Worm (Caenorhabditis elegans) whole organism, early embryonic: ENCODE results near the gene Y22D7AL.15.

Experiments used
- B0310.2 ChIP-seq: sonication (generic microtip); optimal IDR thresholded peaks from 2 replicates; lab custom pipeline; 2016; ENCODE audit warnings: mild to moderate bottlenecking, missing genetic modification characterization, missing compliant biosample characterization
- F13C5.2 ChIP-seq: sonication (generic microtip); optimal IDR thresholded peaks from 2 replicates; lab custom pipeline; 2017; ENCODE audit warnings: mild to moderate bottlenecking, missing genetic modification characterization, inconsistent platforms, missing compliant biosample characterization
- aly-1 ChIP-seq: sonication (generic microtip); optimal IDR thresholded peaks from 2 replicates; lab custom pipeline; 2016; ENCODE audit warnings: missing genetic modification characterization, missing compliant biosample characterization
- ama-1 ChIP-seq: fragments of 150-350 bp; optimal IDR thresholded peaks from 2 replicates; lab custom pipeline; 2014
- ceh-13 ChIP-seq: fragments of 200-800 bp; sonication (Bioruptor generic); optimal IDR thresholded peaks from 2 replicates; lab custom pipeline; 2018; ENCODE audit warnings: mild to moderate bottlenecking, missing genetic modification characterization, missing compliant biosample characterization
- ceh-36 ChIP-seq: sonication (generic microtip); optimal IDR thresholded peaks from 2 replicates; lab custom pipeline; 2016; ENCODE audit warnings: missing genetic modification characterization, inconsistent platforms, missing compliant biosample characterization
- ets-7 ChIP-seq: sonication (generic microtip); optimal IDR thresholded peaks from 2 replicates; lab custom pipeline; 2016; ENCODE audit warnings: missing genotype, missing genetic modification characterization, missing compliant biosample characterization
- flt-1 ChIP-seq: fragments of 200-800 bp; sonication (Bioruptor generic); IDR thresholded peaks from 2 replicates; pipeline ENCODE4 v1.3.6; 2022; ENCODE audit warnings: missing genetic modification characterization, missing compliant biosample characterization
- hmbx-1 ChIP-seq: sonication (generic microtip); optimal IDR thresholded peaks from 2 replicates; lab custom pipeline; 2016; ENCODE audit warnings: mild to moderate bottlenecking, missing genetic modification characterization, missing compliant biosample characterization
- hmg-4 ChIP-seq: fragments of 200-800 bp; sonication (Bioruptor generic); optimal IDR thresholded peaks from 2 replicates; lab custom pipeline; 2018; ENCODE audit warnings: mild to moderate bottlenecking, missing genetic modification characterization, missing compliant biosample characterization
- hnd-1 ChIP-seq: sonication (generic microtip); optimal IDR thresholded peaks from 2 replicates; lab custom pipeline; 2016; ENCODE audit warnings: missing genetic modification characterization, missing compliant biosample characterization
- pes-1 ChIP-seq: fragments of 200-800 bp; sonication (Bioruptor generic); IDR thresholded peaks from 2 replicates; pipeline ENCODE4 v1.3.6; 2022; ENCODE audit warnings: missing genetic modification reagents, missing genetic modification characterization, missing compliant biosample characterization
- scrt-1 ChIP-seq: fragments of 200-800 bp; sonication (Bioruptor generic); IDR thresholded peaks from 2 replicates; pipeline ENCODE4 v1.3.6; 2022; ENCODE audit warnings: missing genetic modification characterization, missing compliant biosample characterization
- sea-1 ChIP-seq: fragments of 200-800 bp; sonication (Bioruptor generic); conservative IDR thresholded peaks from 2 replicates; pipeline ENCODE4 v1.3.6; 2022; ENCODE audit warnings: missing genetic modification characterization, missing compliant biosample characterization
- tbx-11 ChIP-seq: fragments of 200-800 bp; sonication (Bioruptor generic); IDR thresholded peaks from 2 replicates; pipeline ENCODE4 v1.3.6; 2022; ENCODE audit warnings: missing genetic modification characterization, missing compliant biosample characterization
- tbx-37 ChIP-seq: fragments of 200-800 bp; sonication (Bioruptor generic); conservative IDR thresholded peaks from 2 replicates; pipeline ENCODE4 v1.3.6; 2022; ENCODE audit warnings: missing genetic modification reagents, missing genetic modification characterization, missing compliant biosample characterization
- tra-4 ChIP-seq: sonication (generic microtip); optimal IDR thresholded peaks from 2 replicates; lab custom pipeline; 2017; ENCODE audit warnings: missing genetic modification characterization, missing compliant biosample characterization

Gene Y22D7AL.15

DNA sequence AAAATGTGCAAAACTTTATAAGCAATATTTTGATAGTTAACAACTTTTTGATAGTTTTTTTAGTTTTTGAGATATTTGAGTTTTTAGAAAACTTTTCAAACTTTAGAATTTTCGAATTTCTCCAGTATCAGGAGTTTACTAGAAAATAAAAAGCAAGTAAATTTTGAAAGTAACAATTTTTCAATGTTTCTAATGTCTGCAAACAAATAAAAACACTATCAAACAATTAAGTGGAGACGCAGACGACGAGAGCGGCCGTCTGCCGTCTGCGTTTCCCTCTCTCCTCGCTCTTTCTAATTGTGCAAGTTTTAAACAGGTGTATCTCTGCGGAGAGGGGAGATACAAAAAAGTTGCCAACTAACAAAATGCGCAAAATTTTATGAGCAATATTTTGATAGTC is 6.7 kb downstream of the Y22D7AL.15 start:
- TF ChIP-seq ceh-13 (GFP tag; lab: Kevin White, UChicago) (no peak), pes-1 (GFP tag; lab: Robert Waterston, UW) (no peak), tbx-37 (GFP tag; lab: Robert Waterston, UW) (no peak), flt-1 (GFP tag; lab: Robert Waterston, UW) (no peak), B0310.2 (no peak), hmbx-1 (tag; lab: Kevin White, UChicago) (no peak), hmg-4 (no peak), hnd-1 (no peak), ama-1 (lab: Kevin White, UChicago) (no peak), scrt-1 (no peak), tbx-11 (GFP tag; lab: Robert Waterston, UW) (no peak), ets-7 (no peak)

DNA sequence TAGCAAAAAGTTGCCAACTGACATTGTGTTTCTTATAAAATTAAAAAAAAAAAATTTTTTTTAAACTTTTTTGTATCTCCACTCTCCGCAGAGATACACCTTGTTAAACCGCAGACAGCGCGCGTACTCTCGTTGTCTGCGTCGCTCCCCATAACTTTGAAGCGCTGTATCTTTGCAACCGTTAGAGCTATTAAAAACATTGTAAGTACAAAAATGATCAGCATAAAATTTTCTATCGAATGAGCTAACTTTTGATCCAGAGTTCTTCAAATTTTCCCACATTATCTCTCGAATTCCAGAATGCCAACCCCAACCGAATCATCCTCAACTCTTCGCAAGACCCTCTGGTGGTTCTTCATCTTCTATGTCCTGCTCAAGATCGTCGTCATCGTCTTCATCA is 7.5 kb downstream of the Y22D7AL.15 start, which contains the start of gene Y22D7AL.1:
Y22D7AL.1 (plus strand) TSS at position 301 of the 400 bp plus-strand sequence.
- TF ChIP-seq hmg-4 (no peak), hmbx-1 (tag; lab: Kevin White, UChicago) (no peak), ceh-36 (tag; lab: Kevin White, UChicago) (no peak), scrt-1 (no peak)

DNA sequence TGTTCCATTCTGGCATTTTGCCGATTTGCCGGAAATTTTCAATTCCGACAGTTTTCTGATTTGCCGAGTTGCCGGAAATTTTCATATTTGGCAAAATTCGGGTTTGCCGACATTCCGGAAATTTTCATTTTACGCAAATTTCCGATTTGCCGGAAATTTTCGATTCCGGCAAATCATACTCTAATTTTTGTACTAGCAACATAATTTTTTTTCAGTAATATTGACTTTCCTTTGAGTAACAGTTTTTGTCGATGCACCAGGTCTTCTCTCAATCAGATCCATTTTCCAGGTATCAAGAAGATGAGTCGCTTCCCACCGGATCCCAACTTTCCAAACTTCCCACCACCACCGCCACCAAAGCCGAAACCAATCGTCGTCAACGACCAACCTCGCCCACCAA is 18.5 kb downstream of the Y22D7AL.15 start, which contains the start of gene Y22D7AL.3:
Y22D7AL.3 (plus strand) TSS at position 301 of the 400 bp plus-strand sequence.
- TF ChIP-seq tbx-37 (GFP tag; lab: Robert Waterston, UW) = no peak
- no peak for TF ChIP-seq ceh-36 (tag; lab: Kevin White, UChicago)
- no peak for TF ChIP-seq F13C5.2 (tag; lab: Kevin White, UChicago)
- TF ChIP-seq hmg-4 = no peak
- TF ChIP-seq scrt-1 = no peak
- TF ChIP-seq tra-4 = no peak
- TF ChIP-seq tbx-11 (GFP tag; lab: Robert Waterston, UW) = no peak
- TF ChIP-seq hnd-1 = no peak
- no peak for TF ChIP-seq hmbx-1 (tag; lab: Kevin White, UChicago)
- TF ChIP-seq ets-7 = no peak
- no peak for TF ChIP-seq sea-1 (GFP tag; lab: Robert Waterston, UW)
- no peak for TF ChIP-seq ama-1 (lab: Kevin White, UChicago)
- TF ChIP-seq B0310.2 = no peak
- TF ChIP-seq ceh-13 (GFP tag; lab: Kevin White, UChicago) = no peak
- TF ChIP-seq aly-1 (tag; lab: Kevin White, UChicago) = no peak

ce11 chrIII:1638345-1638744 is 21.3 kb downstream of the Y22D7AL.15 start:
- TF ChIP-seq ama-1 (lab: Kevin White, UChicago) (no peak), tra-4 (no peak), sea-1 (GFP tag; lab: Robert Waterston, UW) (no peak), ceh-36 (tag; lab: Kevin White, UChicago) (no peak), scrt-1 (no peak), F13C5.2 (tag; lab: Kevin White, UChicago) (no peak), hmbx-1 (tag; lab: Kevin White, UChicago) (no peak), ceh-13 (GFP tag; lab: Kevin White, UChicago) (no peak), hmg-4 (no peak), pes-1 (GFP tag; lab: Robert Waterston, UW) (no peak), aly-1 (tag; lab: Kevin White, UChicago) (no peak), ets-7 (no peak), B0310.2 (no peak), hnd-1 (no peak), tbx-37 (GFP tag; lab: Robert Waterston, UW) (no peak), flt-1 (GFP tag; lab: Robert Waterston, UW) (no peak), tbx-11 (GFP tag; lab: Robert Waterston, UW) (no peak)

ce11 chrIII:1634270-1634669 is 25.4 kb downstream of the Y22D7AL.15 start, which contains the start of gene Y22D7AL.11:
Y22D7AL.11 (minus strand) TSS chrIII:1634370.
- TF ChIP-seq aly-1 (tag; lab: Kevin White, UChicago) (no peak), tbx-37 (GFP tag; lab: Robert Waterston, UW) (no peak), ceh-13 (GFP tag; lab: Kevin White, UChicago) (no peak), ama-1 (lab: Kevin White, UChicago) (no peak), ets-7 (no peak), pes-1 (GFP tag; lab: Robert Waterston, UW) (no peak), scrt-1 (no peak), hmg-4 (no peak), F13C5.2 (tag; lab: Kevin White, UChicago) (no peak), hnd-1 (no peak), B0310.2 (no peak), flt-1 (GFP tag; lab: Robert Waterston, UW) (no peak), hmbx-1 (tag; lab: Kevin White, UChicago) (no peak), tra-4 (no peak), ceh-36 (tag; lab: Kevin White, UChicago) (no peak), tbx-11 (GFP tag; lab: Robert Waterston, UW) (no peak)

- TF ChIP-seq ama-1 (lab: Kevin White, UChicago) (no peak), tra-4 (no peak), sea-1 (GFP tag; lab: Robert Waterston, UW) (no peak), scrt-1 (no peak), B0310.2 (no peak), hnd-1 (no peak), hmg-4 (no peak), tbx-11 (GFP tag; lab: Robert Waterston, UW) (no peak), ceh-36 (tag; lab: Kevin White, UChicago) (no peak)
Observed at ce11 chrIII:1626524-1626923, 33.1 kb downstream of the Y22D7AL.15 start, which contains the start of gene Y22D7AL.4. Y22D7AL.4 (plus strand) TSS chrIII:1626632.

DNA sequence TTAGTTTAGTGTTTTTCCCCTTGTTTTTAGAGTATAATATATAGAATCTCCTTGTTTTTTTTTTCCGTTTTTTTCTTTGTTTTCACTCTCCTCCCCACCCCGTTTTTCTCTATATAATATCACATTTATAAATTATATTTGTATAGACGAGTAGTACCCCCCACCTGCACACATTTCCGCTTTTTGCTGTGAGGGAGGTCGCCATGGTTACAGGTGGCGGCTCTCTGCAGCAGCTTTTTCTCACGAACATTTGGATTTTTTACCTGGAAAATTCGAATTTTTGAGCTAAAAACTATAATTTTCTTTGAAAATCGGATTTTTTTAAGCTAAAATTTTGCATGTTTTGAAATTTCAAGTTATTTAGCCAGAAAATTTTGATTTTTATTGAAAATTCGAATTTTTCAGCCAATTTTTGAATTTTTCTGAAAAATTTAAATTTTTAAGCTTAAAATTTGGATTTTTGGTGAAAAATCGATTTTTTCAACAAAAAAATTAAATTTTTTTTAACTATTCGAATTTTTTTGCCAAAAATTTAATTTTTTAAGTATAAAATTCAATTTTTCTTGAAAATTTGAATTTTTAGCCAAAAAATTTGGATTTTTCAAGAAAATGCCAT is 33.9 kb downstream of the Y22D7AL.15 start:
- TF ChIP-seq pes-1 (GFP tag; lab: Robert Waterston, UW) = no peak
- no peak for TF ChIP-seq hmg-4
- no peak for TF ChIP-seq hmbx-1 (tag; lab: Kevin White, UChicago)
- no peak for TF ChIP-seq sea-1 (GFP tag; lab: Robert Waterston, UW)
- no peak for TF ChIP-seq ceh-36 (tag; lab: Kevin White, UChicago)
- no peak for TF ChIP-seq tbx-11 (GFP tag; lab: Robert Waterston, UW)
- no peak for TF ChIP-seq ets-7
- TF ChIP-seq hnd-1 = no peak
- no peak for TF ChIP-seq ama-1 (lab: Kevin White, UChicago)
- TF ChIP-seq flt-1 (GFP tag; lab: Robert Waterston, UW) = no peak
- no peak for TF ChIP-seq tra-4
- no peak for TF ChIP-seq scrt-1
- TF ChIP-seq aly-1 (tag; lab: Kevin White, UChicago) = no peak
- no peak for TF ChIP-seq B0310.2
- no peak for TF ChIP-seq ceh-13 (GFP tag; lab: Kevin White, UChicago)
- no peak for TF ChIP-seq tbx-37 (GFP tag; lab: Robert Waterston, UW)
